Fruit fly (Drosophila melanogaster): ENCODE data around the gene CG10859.

The CG10859 gene

dm6 chr2L:13394903-13395302, 3.6 kb downstream of the CG10859 start, which contains the start of gene RpL24 (continued):
- TF ChIP-seq pnt (GFP tag; optimal IDR thresholded peaks at IDR 0.05) (peak; percentile 16), chinmo (GFP tag; IDR thresholded peaks at IDR 0.05; ENCODE audit: partially characterized antibody) (no peak), Aef1 (GFP tag; IDR thresholded peaks at IDR 0.05) (peak; percentile 54; the same call in 2 of the 3 replicates), btn (GFP tag; optimal IDR thresholded peaks at IDR 0.05) (peak; percentile 89), Asciz (GFP tag; optimal IDR thresholded peaks at IDR 0.05) (peak; percentile 95), yki (optimal IDR thresholded peaks at IDR 0.05) (no peak), CG2199 (GFP tag; IDR thresholded peaks at IDR 0.05) (no peak), H2.0 (GFP tag; IDR thresholded peaks at IDR 0.05) (peak; percentile 82), gcm (GFP tag; optimal IDR thresholded peaks at IDR 0.05) (peak; percentile 88), D19A (tag; optimal IDR thresholded peaks at IDR 0.05) (peak; percentile 56), her (GFP tag; optimal IDR thresholded peaks at IDR 0.05) (peak; percentile 93), CG3995 (GFP tag; optimal IDR thresholded peaks at IDR 0.05) (peak; percentile 79), gfzf (GFP tag; optimal IDR thresholded peaks at IDR 0.05) (peak; percentile 88), CG15696 (tag; optimal IDR thresholded peaks at IDR 0.05) (peak; percentile 50), CG17802 (tag; optimal IDR thresholded peaks at IDR 0.05) (peak; percentile 82), CG6254 (GFP tag; optimal IDR thresholded peaks at IDR 0.05) (peak; percentile 86), CG17829 (tag; optimal IDR thresholded peaks at IDR 0.05) (peak; percentile 82), CG12744 (GFP tag; optimal IDR thresholded peaks at IDR 0.05) (peak; percentile 87), inv (GFP tag; IDR thresholded peaks at IDR 0.05; ENCODE audit: partially characterized antibody) (no peak), CG2202 (tag; optimal IDR thresholded peaks at IDR 0.05) (peak; percentile 89), CG9817 (tag; optimal IDR thresholded peaks at IDR 0.05) (peak; percentile 84), E2f2 (GFP tag; IDR thresholded peaks at IDR 0.05) (peak; percentile 82), Ptx1 (GFP tag; IDR thresholded peaks at IDR 0.05) (peak; percentile 78), Abd-B (GFP tag; optimal IDR thresholded peaks at IDR 0.05) (no peak), CG1233 (GFP tag; optimal IDR thresholded peaks at IDR 0.05) (peak; percentile 96), Camta (GFP tag; optimal IDR thresholded peaks at IDR 0.05) (peak; percentile 93), Ssrp (tag; optimal IDR thresholded peaks at IDR 0.05) (peak; percentile 27), tin (GFP tag; optimal IDR thresholded peaks at IDR 0.05) (peak; percentile 88), CG8089 (GFP tag; optimal IDR thresholded peaks at IDR 0.05) (peak; percentile 92), lbe (GFP tag; optimal IDR thresholded peaks at IDR 0.05) (peak; percentile 92), ERR (GFP tag; optimal IDR thresholded peaks at IDR 0.05) (peak; percentile 71), HmgD (GFP tag; optimal IDR thresholded peaks at IDR 0.05) (peak; percentile 50), ftz-f1 (GFP tag; optimal IDR thresholded peaks at IDR 0.05) (peak; percentile 27), CG9932 (GFP tag; IDR thresholded peaks at IDR 0.05) (peak; percentile 75), CG6654 (GFP tag; optimal IDR thresholded peaks at IDR 0.05) (peak; percentile 69), CG10431 (GFP tag; optimal IDR thresholded peaks at IDR 0.05) (peak; percentile 93), ranshi (GFP tag; IDR thresholded peaks at IDR 0.05) (peak; percentile 88), bab2 (GFP tag; optimal IDR thresholded peaks at IDR 0.05) (peak; percentile 47), Stat92E (GFP tag; optimal IDR thresholded peaks at IDR 0.05) (peak in 1 of 3 experiments; percentile 72), slbo (GFP tag; IDR thresholded peaks at IDR 0.05) (peak; percentile 75), Side (GFP tag; optimal IDR thresholded peaks at IDR 0.05) (peak; percentile 93), NC2α (GFP tag; optimal IDR thresholded peaks at IDR 0.05) (peak; percentile 83), Med (GFP tag) (peak; percentile 99), Ada2b (GFP tag; IDR thresholded peaks at IDR 0.05) (peak; percentile 76; the same call in 1 of the 2 replicates), CG43689 (GFP tag; IDR thresholded peaks at IDR 0.05) (peak; percentile 86), cwo (GFP tag; optimal IDR thresholded peaks at IDR 0.05) (peak; percentile 77), CG4360 (GFP tag; IDR thresholded peaks at IDR 0.05) (peak; percentile 46), ttk (GFP tag; IDR thresholded peaks at IDR 0.05) (peak; percentile 81), CG13775 (GFP tag; optimal IDR thresholded peaks at IDR 0.05) (peak; percentile 96), z (GFP tag; IDR thresholded peaks at IDR 0.05) (peak; percentile 71), Chrac-16 (GFP tag; optimal IDR thresholded peaks at IDR 0.05) (peak; percentile 71), fu2 (GFP tag; optimal IDR thresholded peaks at IDR 0.05) (peak; percentile 73)

All from whole organism, embryonic.